Fruit fly (Drosophila melanogaster) whole organism, embryonic: ENCODE data around the gene Cpsf5.

Experiments used
- B-H2 ChIP-seq: fragments of 200-800 bp; sonication (Bioruptor generic); optimal IDR thresholded peaks from 2 replicates; lab custom pipeline; 2018; ENCODE audit warnings: missing biosample characterization, mild to moderate bottlenecking, missing genetic modification characterization
- CG10209 ChIP-seq: fragments of 200-800 bp; sonication (Bioruptor generic); optimal IDR thresholded peaks from 3 replicates; lab custom pipeline; 2017; ENCODE audit warnings: missing biosample characterization, mild to moderate bottlenecking, missing genetic modification characterization, missing genetic modification reagents
- CG10274 ChIP-seq: fragments of 200-800 bp; sonication (Bioruptor generic); optimal IDR thresholded peaks from 3 replicates; lab custom pipeline; 2017; ENCODE audit warnings: missing biosample characterization, mild to moderate bottlenecking, missing genetic modification characterization
- CG12744 ChIP-seq: fragments of 200-800 bp; sonication (Bioruptor generic); optimal IDR thresholded peaks from 2 replicates; lab custom pipeline; 2016; ENCODE audit warnings: missing biosample characterization, missing genetic modification characterization
- CG13775 ChIP-seq: fragments of 200-800 bp; sonication (Bioruptor generic); optimal IDR thresholded peaks from 3 replicates; lab custom pipeline; 2017; ENCODE audit warnings: missing biosample characterization, mild to moderate bottlenecking, missing genetic modification characterization
- CG14441 ChIP-seq: fragments of 200-800 bp; sonication (Bioruptor generic); IDR thresholded peaks from 2 replicates; pipeline ENCODE4 v1.3.6; 2022; ENCODE audit warnings: missing biosample characterization, missing genetic modification characterization
- CG1529 ChIP-seq: fragments of 200-800 bp; sonication (Bioruptor generic); optimal IDR thresholded peaks from 3 replicates; lab custom pipeline; 2018; ENCODE audit warnings: missing biosample characterization, missing genetic modification characterization
- CG16815 ChIP-seq: fragments of 200-800 bp; sonication (Bioruptor generic); optimal IDR thresholded peaks from 3 replicates; lab custom pipeline; 2017; ENCODE audit warnings: missing biosample characterization, mild to moderate bottlenecking, missing genetic modification characterization
- CG17802 ChIP-seq: fragments of 200-800 bp; sonication (Bioruptor generic); optimal IDR thresholded peaks from 2 replicates; lab custom pipeline; 2018; ENCODE audit warnings: missing biosample characterization, mild to moderate bottlenecking, missing genetic modification characterization, moderate library complexity
- CG2120 ChIP-seq: fragments of 200-800 bp; sonication (Bioruptor generic); optimal IDR thresholded peaks from 3 replicates; lab custom pipeline; 2016; ENCODE audit warnings: missing biosample characterization, missing genetic modification characterization
- CG2199 ChIP-seq: fragments of 200-800 bp; sonication (Bioruptor generic); IDR thresholded peaks from 3 replicates; pipeline ENCODE4 v1.3.6; 2022; ENCODE audit warnings: missing biosample characterization, missing genetic modification characterization
- CG32772 ChIP-seq: fragments of 200-800 bp; sonication (Bioruptor generic); IDR thresholded peaks from 2 replicates; pipeline ENCODE4 v1.3.6; 2022; ENCODE audit warnings: missing biosample characterization, missing genetic modification characterization
- CG3281 ChIP-seq: fragments of 200-800 bp; sonication (Bioruptor generic); optimal IDR thresholded peaks from 3 replicates; lab custom pipeline; 2017; ENCODE audit warnings: missing biosample characterization, mild to moderate bottlenecking, missing genetic modification characterization
- CG34422 ChIP-seq: fragments of 200-800 bp; sonication (Bioruptor generic); IDR thresholded peaks from 3 replicates; pipeline ENCODE4 v1.3.6; 2022; ENCODE audit warnings: missing biosample characterization, missing genetic modification characterization
- CG5180 ChIP-seq: fragments of 200-800 bp; sonication (Bioruptor generic); optimal IDR thresholded peaks from 3 replicates; lab custom pipeline; 2017; ENCODE audit warnings: missing biosample characterization, missing genetic modification characterization, mild to moderate bottlenecking, moderate library complexity, missing genetic modification reagents
- CG8765 ChIP-seq: fragments of 200-800 bp; sonication (Bioruptor generic); IDR thresholded peaks from 2 replicates; pipeline ENCODE4 v1.3.6; 2022; ENCODE audit warnings: missing biosample characterization, missing genetic modification characterization
- CG8944 ChIP-seq: fragments of 200-800 bp; sonication (Bioruptor generic); optimal IDR thresholded peaks from 3 replicates; lab custom pipeline; 2016; ENCODE audit warnings: missing biosample characterization, missing genetic modification characterization
- CTCF ChIP-seq: fragments of 200-800 bp; sonication (Bioruptor generic); optimal IDR thresholded peaks from 2 replicates; lab custom pipeline; 2017; ENCODE audit warnings: missing biosample characterization, mild to moderate bottlenecking, missing genetic modification characterization, moderate library complexity
- Chrac-16 ChIP-seq: fragments of 200-800 bp; sonication (Bioruptor generic); optimal IDR thresholded peaks from 3 replicates; lab custom pipeline; 2016; ENCODE audit warnings: missing biosample characterization, missing genetic modification characterization
- Dad ChIP-seq: fragments of 200-800 bp; sonication (Bioruptor generic); optimal IDR thresholded peaks from 3 replicates; lab custom pipeline; 2016; ENCODE audit warnings: missing biosample characterization, missing genetic modification characterization
- Dp ChIP-seq: fragments of 200-800 bp; sonication (Bioruptor generic); optimal IDR thresholded peaks from 2 replicates; lab custom pipeline; 2018; ENCODE audit warnings: missing biosample characterization, mild to moderate bottlenecking, missing genetic modification characterization, moderate library complexity
- HLHmδ ChIP-seq: fragments of 200-800 bp; sonication (Bioruptor generic); optimal IDR thresholded peaks from 2 replicates; lab custom pipeline; 2018; ENCODE audit warnings: missing biosample characterization, mild to moderate bottlenecking, missing genetic modification characterization, moderate library complexity
- HmgZ ChIP-seq: fragments of 200-800 bp; sonication (Bioruptor generic); optimal IDR thresholded peaks from 2 replicates; lab custom pipeline; 2018; ENCODE audit warnings: missing biosample characterization, mild to moderate bottlenecking, missing genetic modification characterization
- Hr39 ChIP-seq: fragments of >200 bp; optimal IDR thresholded peaks from 2 replicates; lab custom pipeline; 2017
- Lhr ChIP-seq: fragments of 200-800 bp; sonication (Bioruptor generic); optimal IDR thresholded peaks from 3 replicates; lab custom pipeline; 2017; ENCODE audit warnings: mild to moderate bottlenecking, missing biosample characterization, missing genetic modification reagents, missing genetic modification characterization
- Nf-YB ChIP-seq: fragments of 200-800 bp; sonication (Bioruptor generic); optimal IDR thresholded peaks from 3 replicates; lab custom pipeline; 2019; ENCODE audit warnings: missing biosample characterization, mild to moderate bottlenecking, missing genetic modification characterization, moderate library complexity
- Oli ChIP-seq: fragments of 200-800 bp; sonication (Bioruptor generic); optimal IDR thresholded peaks from 2 replicates; lab custom pipeline; 2018; ENCODE audit warnings: missing biosample characterization, mild to moderate bottlenecking, missing genetic modification characterization, moderate library complexity
- Sox100B ChIP-seq: fragments of 200-800 bp; sonication (Bioruptor generic); optimal IDR thresholded peaks from 3 replicates; lab custom pipeline; 2018; ENCODE audit warnings: missing biosample characterization, mild to moderate bottlenecking, missing genetic modification characterization
- Stat92E ChIP-seq, 3 experiments: fragments of >200 bp in 2 of 3; fragments of 200-800 bp in 1 of 3; sonication (Bioruptor generic) in 1 of 3; optimal IDR thresholded peaks; 2 replicates each; lab custom pipeline; 2017 to 2019; ENCODE audit warnings: missing biosample characterization in 3 of 3, missing genetic modification characterization in 3 of 3, mild to moderate bottlenecking in 1 of 3, moderate library complexity in 1 of 3
- Trl ChIP-seq, 3 experiments: fragments of >200 bp in 2 of 3; fragments of 200-800 bp in 1 of 3; sonication (Bioruptor generic) in 1 of 3; optimal IDR thresholded peaks; 2 replicates in 1 of 3; 3 replicates in 2 of 3; lab custom pipeline; 2016 to 2017; ENCODE audit warnings: missing biosample characterization in 1 of 3, missing genetic modification characterization in 1 of 3
- al ChIP-seq: fragments of 200-800 bp; sonication (Bioruptor generic); IDR thresholded peaks from 2 replicates; pipeline ENCODE4 v1.3.6; 2022; ENCODE audit warnings: missing biosample characterization, missing genetic modification characterization
- bowl ChIP-seq: fragments of 200-800 bp; sonication (Bioruptor generic); IDR thresholded peaks from 2 replicates; pipeline ENCODE4 v1.3.6; 2022; ENCODE audit warnings: missing biosample characterization, missing genetic modification characterization
- cato ChIP-seq: fragments of 200-800 bp; sonication (Bioruptor generic); optimal IDR thresholded peaks from 2 replicates; lab custom pipeline; 2016; ENCODE audit warnings: missing biosample characterization, missing genetic modification characterization, borderline replicate concordance
- chm ChIP-seq: fragments of 200-800 bp; sonication (Bioruptor generic); IDR thresholded peaks from 2 replicates; pipeline ENCODE4 v1.3.6; 2022; ENCODE audit warnings: missing biosample characterization, missing genetic modification characterization
- dysf ChIP-seq: fragments of 200-800 bp; sonication (Bioruptor generic); IDR thresholded peaks from 3 replicates; pipeline ENCODE4 v1.3.6; 2022; ENCODE audit warnings: missing biosample characterization, missing genetic modification characterization
- gem ChIP-seq: fragments of 200-800 bp; sonication (Bioruptor generic); optimal IDR thresholded peaks from 2 replicates; lab custom pipeline; 2019; ENCODE audit warnings: missing biosample characterization, mild to moderate bottlenecking, missing genetic modification characterization, moderate library complexity
- ind ChIP-seq: fragments of 200-800 bp; sonication (Bioruptor generic); optimal IDR thresholded peaks from 3 replicates; lab custom pipeline; 2016; ENCODE audit warnings: missing biosample characterization, missing genetic modification characterization
- klu ChIP-seq: fragments of 200-800 bp; sonication (Bioruptor generic); IDR thresholded peaks from 2 replicates; pipeline ENCODE4 v1.3.6; 2022; ENCODE audit warnings: missing biosample characterization, missing genetic modification characterization
- luna ChIP-seq: fragments of 200-800 bp; sonication (Bioruptor generic); optimal IDR thresholded peaks from 2 replicates; lab custom pipeline; 2016; ENCODE audit warnings: missing biosample characterization, missing genetic modification characterization
- mirr ChIP-seq: fragments of 200-800 bp; sonication (Bioruptor generic); optimal IDR thresholded peaks from 3 replicates; lab custom pipeline; 2018; ENCODE audit warnings: missing biosample characterization, mild to moderate bottlenecking, missing genetic modification characterization
- odd ChIP-seq: fragments of 200-800 bp; sonication (Bioruptor generic); optimal IDR thresholded peaks from 2 replicates; lab custom pipeline; 2017; ENCODE audit warnings: missing biosample characterization, mild to moderate bottlenecking, missing genetic modification characterization
- pan ChIP-seq, 4 experiments: fragments of >200 bp in 3 of 4; fragments of 200-800 bp in 1 of 4; sonication (Bioruptor generic) in 1 of 4; optimal IDR thresholded peaks in 3 of 4; IDR thresholded peaks in 1 of 4; 2 replicates each; pipeline versions ENCODE4 v1.3.6 to Lab custom; 2017 to 2022; ENCODE audit warnings: missing biosample characterization in 2 of 4, missing genetic modification characterization in 2 of 4, mixed read lengths in 1 of 4
- pb ChIP-seq: fragments of 200-800 bp; sonication (Bioruptor generic); optimal IDR thresholded peaks from 3 replicates; lab custom pipeline; 2016; ENCODE audit warnings: missing biosample characterization, missing genetic modification characterization
- pfk ChIP-seq: fragments of 200-800 bp; sonication (Bioruptor generic); optimal IDR thresholded peaks from 2 replicates; lab custom pipeline; 2018; ENCODE audit warnings: missing biosample characterization, mild to moderate bottlenecking, missing genetic modification characterization, moderate library complexity
- tap ChIP-seq: fragments of 200-800 bp; optimal IDR thresholded peaks from 3 replicates; lab custom pipeline; 2019; ENCODE audit warnings: missing biosample characterization, mild to moderate bottlenecking, missing genetic modification characterization, moderate library complexity
- tll ChIP-seq, 2 experiments: fragments of 200-800 bp in 1 of 2; fragments of >200 bp in 1 of 2; sonication (Bioruptor generic) in 1 of 2; optimal IDR thresholded peaks; 2 replicates each; lab custom pipeline; 2017 to 2019; ENCODE audit warnings: missing biosample characterization in 2 of 2, missing genetic modification characterization in 2 of 2, mild to moderate bottlenecking in 1 of 2, moderate library complexity in 1 of 2
- tna ChIP-seq: fragments of 200-800 bp; sonication (Bioruptor generic); IDR thresholded peaks from 2 replicates; pipeline ENCODE4 v1.3.6; 2022; ENCODE audit warnings: missing biosample characterization, missing genetic modification characterization; ENCODE audit not compliant: partially characterized antibody
- vnd ChIP-seq: fragments of 200-800 bp; sonication (Bioruptor generic); IDR thresholded peaks from 3 replicates; pipeline ENCODE4 v1.3.6; 2022; ENCODE audit warnings: missing biosample characterization, missing genetic modification characterization; ENCODE audit not compliant: partially characterized antibody
- wor ChIP-seq: fragments of 200-800 bp; sonication (Bioruptor generic); IDR thresholded peaks from 2 replicates; pipeline ENCODE4 v1.3.6; 2022; ENCODE audit warnings: missing biosample characterization, missing genetic modification characterization
- zfh2 ChIP-seq: fragments of 200-800 bp; sonication (Bioruptor generic); optimal IDR thresholded peaks from 2 replicates; lab custom pipeline; 2016; ENCODE audit warnings: missing biosample characterization, missing genetic modification characterization

Cpsf5 gene

DNA sequence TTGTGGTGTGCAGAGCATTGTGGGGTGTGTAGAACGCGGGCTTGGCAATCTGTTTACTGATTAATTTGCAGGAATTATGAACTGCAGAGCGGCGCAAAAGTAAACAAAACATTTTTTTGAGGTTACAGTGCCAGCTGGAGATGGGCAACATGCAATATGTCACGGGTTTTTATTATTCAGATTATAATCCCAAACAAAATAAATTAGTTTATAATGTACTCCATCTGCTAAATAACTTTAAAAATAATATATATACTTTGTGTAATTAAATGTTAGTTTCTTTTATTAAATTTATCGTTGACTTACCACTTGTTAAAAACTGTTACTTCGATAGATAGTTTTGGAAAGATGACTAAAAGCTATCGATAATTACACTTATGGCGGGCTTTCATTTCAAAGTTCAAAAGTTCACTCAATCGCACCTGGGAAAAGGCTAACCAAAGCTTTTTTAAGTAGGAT lies 39.9 kb upstream of the Cpsf5 start, which contains the start of gene Fdx1 (continued):
- TF ChIP-seq CG10209 (GFP tag; lab: Kevin White, UChicago) = no peak
- TF ChIP-seq CG3281 (GFP tag; lab: Kevin White, UChicago) = peak; percentile 24
- TF ChIP-seq Oli (tag; lab: Kevin White, UChicago) = no peak
- TF ChIP-seq HmgZ = peak; percentile 49
- TF ChIP-seq Hr39 = no peak
- TF ChIP-seq Sox100B (GFP tag; lab: Kevin White, UChicago) = peak; percentile 23
- TF ChIP-seq CG1529 (GFP tag; lab: Kevin White, UChicago) = no peak
- TF ChIP-seq mirr (GFP tag; lab: Kevin White, UChicago) = no peak
- no peak for TF ChIP-seq tll (GFP tag; optimal IDR thresholded peaks at IDR 0.05; lab: Kevin White, UChicago)
- TF ChIP-seq CG10274 (GFP tag; lab: Kevin White, UChicago) = no peak
- TF ChIP-seq Dp = peak; percentile 85
- TF ChIP-seq gem (tag; lab: Kevin White, UChicago) = peak; percentile 67
- TF ChIP-seq klu (GFP tag; lab: Robert Waterston, UW) = no peak
- TF ChIP-seq bowl (GFP tag; lab: Robert Waterston, UW) = no peak
- no peak for TF ChIP-seq CG16815 (GFP tag; lab: Kevin White, UChicago)
- no peak for TF ChIP-seq chm (GFP tag; lab: Robert Waterston, UW)
- TF ChIP-seq pan (optimal IDR thresholded peaks at IDR 0.05; lab: Kevin White, UChicago) = no peak
- TF ChIP-seq pan (GFP tag; optimal IDR thresholded peaks at IDR 0.05 in 1 of 2, IDR thresholded peaks at IDR 0.05 in 1 of 2) = peak in 1 of 2 experiments; percentile 15
- peak; percentile 66 for TF ChIP-seq CG2120 (GFP tag; lab: Kevin White, UChicago)
- no peak for TF ChIP-seq wor
- peak; percentile 47 for TF ChIP-seq ind
- no peak for TF ChIP-seq CG5180 (GFP tag; lab: Kevin White, UChicago)
- TF ChIP-seq CG8765 (GFP tag; lab: Robert Waterston, UW) = no peak
- TF ChIP-seq CTCF = no peak
- no peak for TF ChIP-seq HLHmδ (GFP tag; lab: Kevin White, UChicago)
- no peak for TF ChIP-seq odd
- no peak for TF ChIP-seq pfk (GFP tag; lab: Kevin White, UChicago)
- peak; percentile 23 for TF ChIP-seq Chrac-16
- TF ChIP-seq pb (GFP tag; lab: Kevin White, UChicago) = no peak
- peak; percentile 12; the same call in 1 of the 2 replicates for TF ChIP-seq al
- TF ChIP-seq CG8944 = no peak
- TF ChIP-seq dysf (GFP tag; lab: Robert Waterston, UW) = peak; percentile 40; the same call in 1 of the 3 replicates
- TF ChIP-seq tna (GFP tag; lab: Robert Waterston, UW) = no peak
- peak; percentile 18 for TF ChIP-seq B-H2 (GFP tag; lab: Kevin White, UChicago)
- no peak; the same call in 1 of the 2 replicates for TF ChIP-seq CG32772 (GFP tag; lab: Robert Waterston, UW)
- TF ChIP-seq Stat92E (GFP tag; optimal IDR thresholded peaks at IDR 0.05; lab: Kevin White, UChicago) = no peak
- TF ChIP-seq Lhr (GFP tag; lab: Kevin White, UChicago) = no peak
- TF ChIP-seq vnd (GFP tag; lab: Robert Waterston, UW) = 0 out of 3 replicates have a peak, but pooled peaks have one; percentile 8
- TF ChIP-seq CG13775 (GFP tag; lab: Kevin White, UChicago) = peak; percentile 27
- no peak for TF ChIP-seq cato (GFP tag; lab: Kevin White, UChicago)
- no peak for TF ChIP-seq tap (tag; lab: Kevin White, UChicago)
- TF ChIP-seq Nf-YB (GFP tag; lab: Kevin White, UChicago) = no peak
- TF ChIP-seq CG2199 (GFP tag; lab: Robert Waterston, UW) = no peak
- peak; percentile 12 for TF ChIP-seq zfh2 (GFP tag; lab: Kevin White, UChicago)
- TF ChIP-seq CG17802 (tag; lab: Kevin White, UChicago) = no peak
- TF ChIP-seq CG14441 (GFP tag; lab: Robert Waterston, UW) = 0 out of 2 replicates have a peak, but pooled peaks have one; percentile 29
- TF ChIP-seq Dad = no peak
- peak; percentile 58; the same call in 1 of the 3 replicates for TF ChIP-seq CG34422 (GFP tag; lab: Robert Waterston, UW)
- TF ChIP-seq CG12744 (GFP tag; lab: Kevin White, UChicago) = no peak
- TF ChIP-seq Trl (optimal IDR thresholded peaks at IDR 0.05; lab: Kevin White, UChicago) = no peak
- no peak for TF ChIP-seq Trl (GFP tag; optimal IDR thresholded peaks at IDR 0.05; lab: Kevin White, UChicago)
- no peak for TF ChIP-seq luna
